Fruit fly (Drosophila melanogaster): ENCODE results near the gene CG31221.

DNA sequence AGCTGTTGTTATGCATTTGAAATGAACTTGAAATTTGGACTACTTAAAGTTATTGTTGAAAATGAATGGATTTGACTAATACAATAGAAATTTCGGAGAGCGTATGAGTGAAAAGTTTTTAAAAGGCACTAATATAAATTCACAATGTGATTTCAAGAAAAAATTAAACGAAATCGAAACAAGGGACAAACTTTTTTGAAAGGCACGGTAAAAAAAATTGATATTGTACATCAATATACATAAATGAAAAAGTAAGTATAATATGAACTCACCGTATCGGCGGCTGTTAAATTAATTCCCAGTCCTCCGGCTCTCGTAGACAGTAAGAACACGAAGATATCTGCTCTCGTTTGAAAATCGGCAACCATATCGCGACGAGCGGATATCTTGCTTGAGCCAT, 14.0 kb upstream of the CG31221 start, which contains the start of gene CG31244:
- TF ChIP-seq row (GFP tag; IDR thresholded peaks at IDR 0.05) (no peak), Deaf1 (tag; optimal IDR thresholded peaks at IDR 0.05) (no peak), CG17361 (GFP tag; IDR thresholded peaks at IDR 0.05) (no peak), pnt (GFP tag; optimal IDR thresholded peaks at IDR 0.05) (no peak), danr (GFP tag; IDR thresholded peaks at IDR 0.05) (no peak), Oaz (GFP tag; IDR thresholded peaks at IDR 0.05) (no peak)

All from whole organism, embryonic.